Worm (Caenorhabditis elegans) whole organism, L4 larva: ENCODE measurements around the gene T25B2.1.
A peak's percentile ranks its signal among the peaks of the same experiment; 100 is the strongest.

ENCODE experiments used
- F10B5.3 ChIP-seq: sonication (generic microtip); optimal IDR thresholded peaks from 2 replicates; lab custom pipeline; 2016; ENCODE audit warnings: mild to moderate bottlenecking, missing genetic modification characterization, missing compliant biosample characterization
- F49E8.2 ChIP-seq: sonication (generic microtip); optimal IDR thresholded peaks from 2 replicates; lab custom pipeline; 2016; ENCODE audit warnings: missing compliant biosample characterization, mild to moderate bottlenecking, missing genetic modification characterization, borderline replicate concordance
- R02D3.7 ChIP-seq: fragments of 150-350 bp; sonication (generic microtip); optimal IDR thresholded peaks from 3 replicates; lab custom pipeline; 2014; ENCODE audit warnings: missing biosample characterization, missing genetic modification characterization
- Y105C5A.15 ChIP-seq: fragments of 200-800 bp; sonication (Bioruptor generic); IDR thresholded peaks from 2 replicates; pipeline ENCODE4 v1.3.6; 2022; ENCODE audit warnings: missing genetic modification characterization, missing compliant biosample characterization
- Y48G9A.11 ChIP-seq: fragments of 200-800 bp; sonication (Bioruptor generic); IDR thresholded peaks from 2 replicates; pipeline ENCODE4 v1.3.6; 2022; ENCODE audit warnings: missing genetic modification reagents, missing genetic modification characterization, missing compliant biosample characterization
- Y5F2A.4 ChIP-seq: fragments of 200-800 bp; sonication (Bioruptor generic); optimal IDR thresholded peaks from 2 replicates; lab custom pipeline; 2018; ENCODE audit warnings: mild to moderate bottlenecking, missing genetic modification characterization, missing compliant biosample characterization
- ZK337.2 ChIP-seq: fragments of 200-800 bp; sonication (Bioruptor generic); IDR thresholded peaks from 2 replicates; pipeline ENCODE4 v1.3.6; 2022; ENCODE audit warnings: missing genetic modification reagents, missing genetic modification characterization, missing compliant biosample characterization
- aha-1 ChIP-seq: fragments of 150-350 bp; peaks from one replicate; lab custom pipeline; 2014; ENCODE audit warnings: missing biosample characterization, missing genetic modification characterization
- ama-1 ChIP-seq: fragments of 150-350 bp; optimal IDR thresholded peaks from 2 replicates; lab custom pipeline; 2014; ENCODE audit warnings: inconsistent platforms, mixed read lengths
- ceh-28 ChIP-seq: fragments of 150-350 bp; optimal IDR thresholded peaks from 2 replicates; lab custom pipeline; 2014; ENCODE audit warnings: missing biosample characterization, missing genetic modification reagents, missing genetic modification characterization
- daf-16 ChIP-seq, 3 experiments: sonication (generic microtip); optimal IDR thresholded peaks; 2 replicates each; lab custom pipeline; 2016 to 2017; ENCODE audit warnings: missing genetic modification characterization in 3 of 3, missing genetic modification reagents in 3 of 3, mild to moderate bottlenecking in 2 of 3, missing compliant biosample characterization in 2 of 3, missing biosample characterization in 1 of 3, moderate library complexity in 1 of 3
- daf-19 ChIP-seq: fragments of 200-800 bp; sonication (Bioruptor generic); conservative IDR thresholded peaks from 2 replicates; pipeline ENCODE4 v1.3.6; 2022; ENCODE audit warnings: missing genetic modification characterization, missing compliant biosample characterization
- dmd-8 ChIP-seq: fragments of 200-800 bp; sonication (Bioruptor generic); IDR thresholded peaks from 2 replicates; pipeline ENCODE4 v1.3.6; 2022; ENCODE audit warnings: missing genetic modification characterization, missing compliant biosample characterization
- dpl-1 ChIP-seq: fragments of 150-350 bp; optimal IDR thresholded peaks from 2 replicates; lab custom pipeline; 2014; ENCODE audit warnings: missing biosample characterization, missing genetic modification reagents, missing genetic modification characterization
- dve-1 ChIP-seq: sonication (generic microtip); optimal IDR thresholded peaks from 2 replicates; lab custom pipeline; 2017; ENCODE audit warnings: antibody characterized with exemption, mild to moderate bottlenecking, missing genetic modification characterization, missing compliant biosample characterization; ENCODE audit not compliant: insufficient read depth
- egl-27 ChIP-seq: sonication (generic microtip); optimal IDR thresholded peaks from 3 replicates; lab custom pipeline; 2017; ENCODE audit warnings: missing biosample characterization, missing genetic modification reagents, missing genetic modification characterization
- fos-1 ChIP-seq: fragments of 150-350 bp; optimal IDR thresholded peaks from 2 replicates; lab custom pipeline; 2014; ENCODE audit warnings: missing biosample characterization, missing genetic modification characterization
- hlh-11 ChIP-seq: fragments of 200-800 bp; sonication (Bioruptor generic); optimal IDR thresholded peaks from 2 replicates; lab custom pipeline; 2018; ENCODE audit warnings: mild to moderate bottlenecking, missing genetic modification characterization, missing compliant biosample characterization
- hlh-30 ChIP-seq: sonication (generic microtip); optimal IDR thresholded peaks from 2 replicates; lab custom pipeline; 2017; ENCODE audit warnings: antibody characterized with exemption, mild to moderate bottlenecking, missing genetic modification characterization, missing compliant biosample characterization; ENCODE audit not compliant: insufficient read depth
- lin-13 ChIP-seq: fragments of 150-350 bp; optimal IDR thresholded peaks from 2 replicates; lab custom pipeline; 2014; ENCODE audit warnings: missing biosample characterization, missing genetic modification reagents, missing genetic modification characterization
- lsy-2 ChIP-seq, 2 experiments: fragments of 150-350 bp in 1 of 2; sonication (generic microtip) in 1 of 2; optimal IDR thresholded peaks; 2 replicates each; lab custom pipeline; 2014 to 2017; ENCODE audit warnings: missing biosample characterization in 2 of 2, missing genetic modification characterization in 2 of 2
- madf-9 ChIP-seq: fragments of 200-800 bp; sonication (Bioruptor generic); conservative IDR thresholded peaks from 2 replicates; pipeline ENCODE4 v1.3.6; 2022; ENCODE audit warnings: missing genetic modification reagents, missing genetic modification characterization, missing compliant biosample characterization
- mdl-1 ChIP-seq, 2 experiments: fragments of 150-350 bp in 1 of 2; sonication (generic microtip) in 1 of 2; optimal IDR thresholded peaks; 2 replicates each; lab custom pipeline; 2014 to 2017; ENCODE audit warnings: missing biosample characterization in 2 of 2, missing genetic modification characterization in 2 of 2
- mdt-29 ChIP-seq: fragments of 200-800 bp; sonication (Bioruptor generic); IDR thresholded peaks from 2 replicates; pipeline ENCODE4 v1.3.6; 2022; ENCODE audit warnings: missing genetic modification reagents, missing genetic modification characterization, missing compliant biosample characterization
- mep-1 ChIP-seq: fragments of 150-350 bp; sonication (generic microtip); optimal IDR thresholded peaks from 3 replicates; lab custom pipeline; 2014; ENCODE audit warnings: missing biosample characterization, missing genetic modification characterization
- mxl-3 ChIP-seq: fragments of 200-800 bp; sonication (Bioruptor generic); optimal IDR thresholded peaks from 2 replicates; lab custom pipeline; 2018; ENCODE audit warnings: mild to moderate bottlenecking, missing genetic modification characterization, missing compliant biosample characterization
- nhr-102 ChIP-seq: sonication (generic microtip); optimal IDR thresholded peaks from 2 replicates; lab custom pipeline; 2016; ENCODE audit warnings: mild to moderate bottlenecking, missing genetic modification characterization, moderate library complexity, missing compliant biosample characterization
- nhr-11 ChIP-seq: fragments of 150-350 bp; optimal IDR thresholded peaks from 2 replicates; lab custom pipeline; 2014; ENCODE audit warnings: missing biosample characterization, missing genetic modification characterization
- nhr-28 ChIP-seq: fragments of 150-350 bp; optimal IDR thresholded peaks from 2 replicates; lab custom pipeline; 2014; ENCODE audit warnings: missing biosample characterization, missing genetic modification characterization
- nhr-48 ChIP-seq: sonication (generic microtip); optimal IDR thresholded peaks from 2 replicates; lab custom pipeline; 2016; ENCODE audit warnings: mild to moderate bottlenecking, missing genetic modification characterization, missing compliant biosample characterization
- nhr-6 ChIP-seq: fragments of 150-350 bp; optimal IDR thresholded peaks from 2 replicates; lab custom pipeline; 2014; ENCODE audit warnings: missing biosample characterization, missing genetic modification characterization
- nhr-76 ChIP-seq: fragments of 150-350 bp; optimal IDR thresholded peaks from 2 replicates; lab custom pipeline; 2014; ENCODE audit warnings: missing biosample characterization, missing genetic modification characterization
- pha-4 ChIP-seq, 2 experiments: fragments of 150-350 bp in 1 of 2; fragments of 200-800 bp in 1 of 2; sonication (Bioruptor generic) in 1 of 2; IDR thresholded peaks in 1 of 2; optimal IDR thresholded peaks in 1 of 2; 2 replicates each; pipeline versions ENCODE4 v1.3.6 to Lab custom; 2014 to 2022; ENCODE audit warnings: missing genetic modification characterization in 2 of 2, missing genetic modification reagents in 2 of 2, missing biosample characterization in 1 of 2, missing compliant biosample characterization in 1 of 2
- php-3 ChIP-seq: fragments of 200-800 bp; sonication (Bioruptor generic); IDR thresholded peaks from 2 replicates; pipeline ENCODE4 v1.3.6; 2022; ENCODE audit warnings: missing genetic modification reagents, missing genetic modification characterization, missing compliant biosample characterization
- skn-1 ChIP-seq: fragments of 150-350 bp; optimal IDR thresholded peaks from 2 replicates; lab custom pipeline; 2014; ENCODE audit warnings: missing biosample characterization, missing genetic modification characterization
- spr-3 ChIP-seq: fragments of 200-800 bp; sonication (Bioruptor generic); optimal IDR thresholded peaks from 2 replicates; lab custom pipeline; 2018; ENCODE audit warnings: mild to moderate bottlenecking, missing genetic modification characterization, missing compliant biosample characterization
- unc-130 ChIP-seq: sonication (generic microtip); optimal IDR thresholded peaks from 2 replicates; lab custom pipeline; 2016; ENCODE audit warnings: missing genetic modification reagents, missing genetic modification characterization, missing compliant biosample characterization
- unc-62 ChIP-seq, 3 experiments: fragments of 150-350 bp in 1 of 3; sonication (generic microtip); optimal IDR thresholded peaks in 2 of 3; peaks in 1 of 3; 1 replicate in 1 of 3; 2 replicates in 2 of 3; lab custom pipeline; 2014 to 2017; ENCODE audit warnings: missing biosample characterization in 3 of 3, missing genetic modification characterization in 3 of 3, missing genetic modification reagents in 3 of 3, missing genotype in 1 of 3
- vab-7 ChIP-seq: fragments of 200-800 bp; sonication (Bioruptor generic); IDR thresholded peaks from 2 replicates; pipeline ENCODE4 v1.3.6; 2022; ENCODE audit warnings: missing genetic modification reagents, missing genetic modification characterization, missing compliant biosample characterization
- zfp-3 ChIP-seq: fragments of 200-800 bp; sonication (Bioruptor generic); conservative IDR thresholded peaks from 2 replicates; pipeline ENCODE4 v1.3.6; 2022; ENCODE audit warnings: missing genetic modification reagents, missing genetic modification characterization, missing compliant biosample characterization
- ztf-11 ChIP-seq: fragments of 150-350 bp; optimal IDR thresholded peaks from 2 replicates; lab custom pipeline; 2014; ENCODE audit warnings: missing biosample characterization, missing genetic modification characterization

The T25B2.1 gene

ce11 chrX:6196627-6197026, 22.9 kb downstream of the T25B2.1 start, which contains the start of gene daf-9:
TSS of gene daf-9 (plus strand) at chrX:6196927.
- TF ChIP-seq mxl-3 (GFP tag; lab: Kevin White, UChicago) (peak; percentile 33), unc-62 (GFP tag; optimal IDR thresholded peaks at IDR 0.05 in 1 of 2; lab: Kevin White, UChicago) (no peak), unc-62 (tag; optimal IDR thresholded peaks at IDR 0.05; lab: Kevin White, UChicago) (no peak), mdt-29 (GFP tag; lab: Robert Waterston, UW) (no peak), ZK337.2 (GFP tag; lab: Robert Waterston, UW) (no peak)

- TF ChIP-seq hlh-11 (tag; lab: Kevin White, UChicago): peak; percentile 43
- no peak for TF ChIP-seq spr-3
- no peak for TF ChIP-seq nhr-102 (tag; lab: Kevin White, UChicago)
- TF ChIP-seq mep-1 (tag; lab: Kevin White, UChicago): peak; percentile 62
- no peak for TF ChIP-seq daf-16 (GFP tag; optimal IDR thresholded peaks at IDR 0.05; lab: Kevin White, UChicago)
- no peak for TF ChIP-seq daf-16 (tag; optimal IDR thresholded peaks at IDR 0.05; lab: Kevin White, UChicago)
- TF ChIP-seq nhr-76 (tag; lab: Kevin White, UChicago): no peak
- TF ChIP-seq R02D3.7: no peak
- TF ChIP-seq madf-9: no peak
- peak; percentile 3 for TF ChIP-seq dve-1 (tag; lab: Kevin White, UChicago)
- no peak for TF ChIP-seq nhr-48 (tag; lab: Kevin White, UChicago)
- TF ChIP-seq hlh-30 (tag; lab: Kevin White, UChicago): peak; percentile 76
- TF ChIP-seq skn-1 (tag; lab: Kevin White, UChicago): no peak
- TF ChIP-seq F49E8.2: no peak
- peak in 1 of 2 experiments; percentile 57 for TF ChIP-seq lsy-2 (tag; optimal IDR thresholded peaks at IDR 0.05; lab: Kevin White, UChicago)
- no peak for TF ChIP-seq F10B5.3 (tag; lab: Kevin White, UChicago)
- peak in 1 of 2 experiments; percentile 48 for TF ChIP-seq mdl-1 (tag; optimal IDR thresholded peaks at IDR 0.05; lab: Kevin White, UChicago)
- TF ChIP-seq Y5F2A.4 (GFP tag; lab: Kevin White, UChicago): no peak
- TF ChIP-seq Y48G9A.11: no peak
- TF ChIP-seq zfp-3 (GFP tag; lab: Robert Waterston, UW): 0 out of 2 replicates have a peak, but pooled peaks have one; percentile 17
- no peak for TF ChIP-seq unc-130 (GFP tag; lab: Kevin White, UChicago)
- TF ChIP-seq pha-4 (GFP tag; IDR thresholded peaks at IDR 0.05; lab: Robert Waterston, UW): no peak
- no peak for TF ChIP-seq pha-4 (tag; optimal IDR thresholded peaks at IDR 0.05; lab: Kevin White, UChicago)
- no peak for TF ChIP-seq ztf-11 (tag; lab: Kevin White, UChicago)
- TF ChIP-seq nhr-11 (tag; lab: Kevin White, UChicago): no peak
- no peak for TF ChIP-seq vab-7 (GFP tag; lab: Robert Waterston, UW)
- peak in 1 of 2 experiments; percentile 93 for TF ChIP-seq unc-62 (GFP tag; optimal IDR thresholded peaks at IDR 0.05 in 1 of 2; lab: Kevin White, UChicago)
- TF ChIP-seq unc-62 (tag; optimal IDR thresholded peaks at IDR 0.05; lab: Kevin White, UChicago): no peak
- no peak for TF ChIP-seq lin-13 (GFP tag; lab: Kevin White, UChicago)
- no peak for TF ChIP-seq ceh-28 (tag; lab: Kevin White, UChicago)
- TF ChIP-seq Y105C5A.15 (GFP tag; lab: Robert Waterston, UW): no peak
- peak; percentile 2 for TF ChIP-seq nhr-6 (tag; lab: Kevin White, UChicago)
- TF ChIP-seq egl-27 (tag; lab: Kevin White, UChicago): no peak
- peak; percentile 29 for TF ChIP-seq ama-1 (lab: Kevin White, UChicago)
- TF ChIP-seq dmd-8: no peak
- TF ChIP-seq nhr-28 (tag; lab: Kevin White, UChicago): peak; percentile 58
- TF ChIP-seq fos-1 (tag; lab: Kevin White, UChicago): no peak
- TF ChIP-seq daf-19 (GFP tag; lab: Robert Waterston, UW): no peak
- no peak for TF ChIP-seq dpl-1 (GFP tag; lab: Kevin White, UChicago)
- peak; percentile 79 for TF ChIP-seq aha-1 (tag; lab: Kevin White, UChicago)
- no peak for TF ChIP-seq php-3
- TF ChIP-seq mxl-3 (GFP tag; lab: Kevin White, UChicago): peak; percentile 66
Observed at ce11 chrX:6201542-6201941, 27.8 kb downstream of the T25B2.1 start.
